Fruit fly (Drosophila melanogaster): Measurements from ENCODE around the gene futsch.
A peak's percentile ranks its signal among the peaks of the same experiment; 100 is the strongest.

Gene futsch

DNA sequence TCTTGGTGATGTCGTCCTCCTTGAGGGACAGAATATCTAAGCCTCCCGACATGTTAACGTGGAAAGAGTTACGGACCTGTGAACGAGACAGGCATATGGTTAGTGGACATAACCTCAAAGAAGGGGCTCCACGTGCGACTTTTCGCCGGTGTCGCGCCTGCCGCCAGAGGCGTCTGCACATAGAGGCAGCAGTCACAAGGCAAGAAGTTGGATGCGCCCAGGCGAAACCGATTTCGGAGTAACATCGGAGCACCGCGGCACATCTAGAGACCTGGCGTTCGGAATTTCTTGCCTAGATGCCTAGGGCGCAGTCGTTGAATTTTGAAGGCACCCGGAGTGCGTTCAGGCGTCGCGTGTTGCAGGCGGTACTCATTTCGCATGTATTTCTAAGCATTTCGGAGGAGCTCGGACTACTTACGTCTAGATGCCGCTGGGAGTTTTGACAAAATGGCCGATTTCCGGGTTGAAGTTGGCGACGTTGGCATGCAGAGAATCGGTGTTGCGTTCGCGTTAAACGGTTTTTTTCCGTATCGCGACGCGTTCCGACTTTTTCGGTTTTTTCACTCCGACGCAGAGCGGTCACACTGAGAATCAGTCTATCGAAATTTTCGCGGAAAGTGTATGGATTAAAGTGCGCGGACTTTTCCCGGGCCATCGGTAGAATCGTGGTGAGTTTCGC, 74.1 kb downstream of the futsch start, which contains the start of the genes sta and inc (continued):
- TF ChIP-seq bowl (GFP tag; IDR thresholded peaks at IDR 0.05) (peak; percentile 55; the same call in 1 of the 2 replicates), CG9609 (GFP tag; optimal IDR thresholded peaks at IDR 0.05) (peak; percentile 21), CG13296 (GFP tag; optimal IDR thresholded peaks at IDR 0.05) (peak; percentile 79), MTF-1 (GFP tag; optimal IDR thresholded peaks at IDR 0.05; ENCODE audit: borderline replicate concordance) (peak; percentile 86), Bgb (GFP tag; IDR thresholded peaks at IDR 0.05; ENCODE audit: partially characterized antibody) (peak; percentile 64), Rx (GFP tag; IDR thresholded peaks at IDR 0.05) (peak; percentile 51), tin (GFP tag; optimal IDR thresholded peaks at IDR 0.05) (peak; percentile 31), CG12391 (tag; optimal IDR thresholded peaks at IDR 0.05) (peak; percentile 58), Gsc (GFP tag; IDR thresholded peaks at IDR 0.05) (no peak), zf30C (GFP tag; optimal IDR thresholded peaks at IDR 0.05) (peak; percentile 34), knrl (GFP tag; IDR thresholded peaks at IDR 0.05; ENCODE audit: partially characterized antibody) (peak; percentile 65), CG10979 (tag; optimal IDR thresholded peaks at IDR 0.05) (peak; percentile 47), Drgx (GFP tag; IDR thresholded peaks at IDR 0.05) (peak; percentile 43; the same call in 1 of the 2 replicates), mirr (GFP tag; optimal IDR thresholded peaks at IDR 0.05) (peak; percentile 81), bab2 (GFP tag; optimal IDR thresholded peaks at IDR 0.05) (no peak), CG1792 (GFP tag; optimal IDR thresholded peaks at IDR 0.05) (peak; percentile 53), zen (tag; optimal IDR thresholded peaks at IDR 0.05) (peak; percentile 31), CG10654 (GFP tag; optimal IDR thresholded peaks at IDR 0.05) (no peak), CkIIα-i1 (GFP tag; IDR thresholded peaks at IDR 0.05) (no peak), ap (GFP tag; IDR thresholded peaks at IDR 0.05) (no peak), CG2120 (GFP tag; optimal IDR thresholded peaks at IDR 0.05) (peak; percentile 60), CG18262 (tag; optimal IDR thresholded peaks at IDR 0.05) (peak; percentile 63), abd-A (tag; optimal IDR thresholded peaks at IDR 0.05) (peak; percentile 55), NC2β (GFP tag; optimal IDR thresholded peaks at IDR 0.05) (peak; percentile 91), bbx (GFP tag; IDR thresholded peaks at IDR 0.05; ENCODE audit: partially characterized antibody) (no peak), da (GFP tag; optimal IDR thresholded peaks at IDR 0.05) (no peak), CG6765 (GFP tag; optimal IDR thresholded peaks at IDR 0.05) (peak; percentile 86), Dad (GFP tag; optimal IDR thresholded peaks at IDR 0.05) (peak; percentile 58), ci (GFP tag; IDR thresholded peaks at IDR 0.05) (peak; percentile 89), CG2199 (GFP tag; IDR thresholded peaks at IDR 0.05) (0 out of 3 replicates have a peak, but pooled peaks have one; percentile 16), CG16779 (GFP tag; IDR thresholded peaks at IDR 0.05) (peak; percentile 32; the same call in 1 of the 2 replicates), CG11504 (tag; optimal IDR thresholded peaks at IDR 0.05) (peak; percentile 57), sisA (GFP tag; IDR thresholded peaks at IDR 0.05) (no peak), cad (GFP tag; optimal IDR thresholded peaks at IDR 0.05) (no peak), CG8290 (GFP tag; optimal IDR thresholded peaks at IDR 0.05) (peak; percentile 34), CG8290 (tag; optimal IDR thresholded peaks at IDR 0.05) (peak in 1 of 2 experiments; percentile 91), Camta (GFP tag; optimal IDR thresholded peaks at IDR 0.05) (peak; percentile 28), disco-r (GFP tag; optimal IDR thresholded peaks at IDR 0.05) (no peak), CG8924 (tag; optimal IDR thresholded peaks at IDR 0.05) (peak; percentile 53), nerfin-2 (GFP tag; IDR thresholded peaks at IDR 0.05; ENCODE audit: partially characterized antibody) (no peak), ac (GFP tag; optimal IDR thresholded peaks at IDR 0.05) (peak; percentile 37)

Measured in whole organism, embryonic.